Fruit fly (Drosophila melanogaster) whole organism, embryonic: ENCODE measurements around the gene CG43389.
A peak's percentile ranks its signal among the peaks of the same experiment; 100 is the strongest.

Experiments
- Aef1 ChIP-seq: fragments of 200-800 bp; sonication (Bioruptor generic); IDR thresholded peaks from 3 replicates; pipeline ENCODE4 v1.3.6; 2022; ENCODE audit warnings: missing biosample characterization, missing genetic modification characterization
- Atf6 ChIP-seq: fragments of 200-800 bp; sonication (Bioruptor generic); IDR thresholded peaks from 2 replicates; pipeline ENCODE4 v1.3.6; 2022; ENCODE audit warnings: missing biosample characterization, missing genetic modification characterization
- Bgb ChIP-seq: fragments of 200-800 bp; sonication (Bioruptor generic); IDR thresholded peaks from 2 replicates; pipeline ENCODE4 v1.3.6; 2022; ENCODE audit warnings: missing biosample characterization, missing genetic modification characterization; ENCODE audit not compliant: partially characterized antibody
- CG10209 ChIP-seq: fragments of 200-800 bp; sonication (Bioruptor generic); optimal IDR thresholded peaks from 3 replicates; lab custom pipeline; 2017; ENCODE audit warnings: missing biosample characterization, mild to moderate bottlenecking, missing genetic modification characterization, missing genetic modification reagents
- CG11085 ChIP-seq: fragments of 200-800 bp; sonication (Bioruptor generic); IDR thresholded peaks from 2 replicates; pipeline ENCODE4 v1.3.6; 2022; ENCODE audit warnings: missing biosample characterization, missing genetic modification characterization
- CG11695 ChIP-seq: fragments of 200-800 bp; sonication (Bioruptor generic); IDR thresholded peaks from 3 replicates; pipeline ENCODE4 v1.3.6; 2022; ENCODE audit warnings: missing biosample characterization, missing genetic modification characterization
- CG12942 ChIP-seq: fragments of 200-800 bp; sonication (Bioruptor generic); optimal IDR thresholded peaks from 3 replicates; lab custom pipeline; 2016; ENCODE audit warnings: missing biosample characterization, missing genetic modification characterization
- CG13123 ChIP-seq: fragments of 200-800 bp; sonication (Bioruptor generic); optimal IDR thresholded peaks from 2 replicates; lab custom pipeline; 2016; ENCODE audit warnings: missing biosample characterization, missing genetic modification characterization
- CG31365 ChIP-seq: fragments of 200-800 bp; sonication (Bioruptor generic); optimal IDR thresholded peaks from 2 replicates; lab custom pipeline; 2018; ENCODE audit warnings: missing biosample characterization, mild to moderate bottlenecking, missing genetic modification characterization
- CG43689 ChIP-seq: fragments of 200-800 bp; sonication (Bioruptor generic); IDR thresholded peaks from 2 replicates; pipeline ENCODE4 v1.3.6; 2022; ENCODE audit warnings: missing biosample characterization, missing genetic modification characterization
- CG4617 ChIP-seq: fragments of 200-800 bp; sonication (Bioruptor generic); optimal IDR thresholded peaks from 3 replicates; lab custom pipeline; 2016; ENCODE audit warnings: missing biosample characterization, missing genetic modification characterization, borderline replicate concordance
- CG6689 ChIP-seq: fragments of 200-800 bp; sonication (Bioruptor generic); IDR thresholded peaks from 2 replicates; pipeline ENCODE4 v1.3.6; 2022; ENCODE audit warnings: missing biosample characterization, missing genetic modification characterization
- CG7839 ChIP-seq: fragments of 200-800 bp; sonication (Bioruptor generic); optimal IDR thresholded peaks from 3 replicates; lab custom pipeline; 2018; ENCODE audit warnings: missing biosample characterization, mild to moderate bottlenecking, missing genetic modification characterization, moderate library complexity
- CG9609 ChIP-seq: fragments of 200-800 bp; sonication (Bioruptor generic); optimal IDR thresholded peaks from 3 replicates; lab custom pipeline; 2016; ENCODE audit warnings: missing biosample characterization, missing genetic modification characterization
- CG9797 ChIP-seq: fragments of 200-800 bp; sonication (Bioruptor generic); optimal IDR thresholded peaks from 3 replicates; lab custom pipeline; 2018; ENCODE audit warnings: missing biosample characterization, mild to moderate bottlenecking, missing genetic modification characterization
- CoRest ChIP-seq: fragments of 200-800 bp; sonication (Bioruptor generic); optimal IDR thresholded peaks from 3 replicates; lab custom pipeline; 2018; ENCODE audit warnings: missing biosample characterization, mild to moderate bottlenecking, missing genetic modification characterization, moderate library complexity
- Dad ChIP-seq: fragments of 200-800 bp; sonication (Bioruptor generic); optimal IDR thresholded peaks from 3 replicates; lab custom pipeline; 2016; ENCODE audit warnings: missing biosample characterization, missing genetic modification characterization
- Dek ChIP-seq: fragments of 200-800 bp; sonication (Bioruptor generic); optimal IDR thresholded peaks from 3 replicates; lab custom pipeline; 2019; ENCODE audit warnings: missing biosample characterization, mild to moderate bottlenecking, missing genetic modification characterization, moderate library complexity
- Dip2 ChIP-seq: fragments of 200-800 bp; sonication (Bioruptor generic); IDR thresholded peaks from 2 replicates; pipeline ENCODE4 v1.3.6; 2022; ENCODE audit warnings: missing biosample characterization, missing genetic modification characterization
- Dip3 ChIP-seq: fragments of 200-800 bp; sonication (Bioruptor generic); optimal IDR thresholded peaks from 3 replicates; lab custom pipeline; 2016; ENCODE audit warnings: missing biosample characterization, missing genetic modification characterization
- Eip74EF ChIP-seq, 2 experiments: fragments of 200-800 bp in 1 of 2; fragments of >200 bp in 1 of 2; sonication (Bioruptor generic) in 1 of 2; optimal IDR thresholded peaks; 2 replicates each; lab custom pipeline; 2017 to 2019; ENCODE audit warnings: missing biosample characterization in 2 of 2, missing genetic modification characterization in 2 of 2, mild to moderate bottlenecking in 1 of 2, moderate library complexity in 1 of 2
- Hmr ChIP-seq: fragments of 200-800 bp; sonication (Bioruptor generic); optimal IDR thresholded peaks from 3 replicates; lab custom pipeline; 2017; ENCODE audit warnings: mild to moderate bottlenecking, missing biosample characterization, missing genetic modification reagents, missing genetic modification characterization
- MTF-1 ChIP-seq: fragments of 200-800 bp; sonication (Bioruptor generic); optimal IDR thresholded peaks from 2 replicates; lab custom pipeline; 2018; ENCODE audit warnings: missing biosample characterization, mild to moderate bottlenecking, missing genetic modification characterization, borderline replicate concordance
- NC2α ChIP-seq: fragments of 200-800 bp; sonication (Bioruptor generic); optimal IDR thresholded peaks from 2 replicates; lab custom pipeline; 2016; ENCODE audit warnings: missing biosample characterization, missing genetic modification characterization
- Taf1 ChIP-seq: fragments of 200-800 bp; sonication (Bioruptor generic); IDR thresholded peaks from 2 replicates; pipeline ENCODE4 v1.3.6; 2022; ENCODE audit warnings: missing biosample characterization, missing genetic modification characterization
- ase ChIP-seq: fragments of 200-800 bp; sonication (Bioruptor generic); IDR thresholded peaks from 3 replicates; pipeline ENCODE4 v1.3.6; 2022; ENCODE audit warnings: missing biosample characterization, missing genetic modification characterization
- bigmax ChIP-seq: fragments of 200-800 bp; sonication (Bioruptor generic); optimal IDR thresholded peaks from 2 replicates; lab custom pipeline; 2018; ENCODE audit warnings: missing biosample characterization, mild to moderate bottlenecking, missing genetic modification characterization
- bsh ChIP-seq, 2 experiments: fragments of 200-800 bp; sonication (Bioruptor generic); optimal IDR thresholded peaks; 2 replicates each; lab custom pipeline; 2017 to 2018; ENCODE audit warnings: mild to moderate bottlenecking in 2 of 2, missing biosample characterization in 2 of 2, missing genetic modification characterization in 2 of 2, moderate library complexity in 1 of 2
- corto ChIP-seq: fragments of 200-800 bp; sonication (Bioruptor generic); optimal IDR thresholded peaks from 2 replicates; lab custom pipeline; 2016; ENCODE audit warnings: missing biosample characterization, mild to moderate bottlenecking, missing genetic modification characterization, moderate library complexity
- crol ChIP-seq: fragments of 200-800 bp; sonication (Bioruptor generic); IDR thresholded peaks from 2 replicates; pipeline ENCODE4 v1.3.6; 2022; ENCODE audit warnings: missing biosample characterization, missing genetic modification characterization
- cwo ChIP-seq: fragments of 200-800 bp; sonication (Bioruptor generic); optimal IDR thresholded peaks from 3 replicates; lab custom pipeline; 2017; ENCODE audit warnings: missing biosample characterization, missing genetic modification characterization, mild to moderate bottlenecking, moderate library complexity, missing genetic modification reagents
- exex ChIP-seq: fragments of 200-800 bp; sonication (Bioruptor generic); optimal IDR thresholded peaks from 4 replicates; lab custom pipeline; 2018; ENCODE audit warnings: missing biosample characterization, mild to moderate bottlenecking, missing genetic modification characterization, moderate library complexity
- gem ChIP-seq: fragments of 200-800 bp; sonication (Bioruptor generic); optimal IDR thresholded peaks from 2 replicates; lab custom pipeline; 2019; ENCODE audit warnings: missing biosample characterization, mild to moderate bottlenecking, missing genetic modification characterization, moderate library complexity
- ind ChIP-seq: fragments of 200-800 bp; sonication (Bioruptor generic); optimal IDR thresholded peaks from 3 replicates; lab custom pipeline; 2016; ENCODE audit warnings: missing biosample characterization, missing genetic modification characterization
- mirr ChIP-seq: fragments of 200-800 bp; sonication (Bioruptor generic); optimal IDR thresholded peaks from 3 replicates; lab custom pipeline; 2018; ENCODE audit warnings: missing biosample characterization, mild to moderate bottlenecking, missing genetic modification characterization
- nmo ChIP-seq: fragments of 200-800 bp; sonication (Bioruptor generic); optimal IDR thresholded peaks from 2 replicates; lab custom pipeline; 2018; ENCODE audit warnings: missing biosample characterization, mild to moderate bottlenecking, missing genetic modification characterization, moderate library complexity
- pan ChIP-seq, 4 experiments: fragments of >200 bp in 3 of 4; fragments of 200-800 bp in 1 of 4; sonication (Bioruptor generic) in 1 of 4; optimal IDR thresholded peaks in 3 of 4; IDR thresholded peaks in 1 of 4; 2 replicates each; pipeline versions ENCODE4 v1.3.6 to Lab custom; 2017 to 2022; ENCODE audit warnings: missing biosample characterization in 2 of 4, missing genetic modification characterization in 2 of 4, mixed read lengths in 1 of 4
- sug ChIP-seq: fragments of 200-800 bp; optimal IDR thresholded peaks from 2 replicates; lab custom pipeline; 2019; ENCODE audit warnings: missing biosample characterization, mild to moderate bottlenecking, missing genetic modification characterization, moderate library complexity
- tx ChIP-seq: fragments of 200-800 bp; sonication (Bioruptor generic); optimal IDR thresholded peaks from 2 replicates; lab custom pipeline; 2016; ENCODE audit warnings: missing biosample characterization, missing genetic modification characterization
- vfl ChIP-seq: fragments of 200-800 bp; sonication (Bioruptor generic); optimal IDR thresholded peaks from 2 replicates; lab custom pipeline; 2016; ENCODE audit warnings: missing biosample characterization, missing genetic modification characterization

The CG43389 gene

dm6 chr3L:3249997-3250774 is 2.4 kb downstream of the CG43389 start (continued):
- TF ChIP-seq Atf6 (GFP tag; lab: Robert Waterston, UW) (peak; percentile 86; the same call in 1 of the 2 replicates), CG12942 (GFP tag; lab: Kevin White, UChicago) (peak; percentile 94), vfl (GFP tag; lab: Kevin White, UChicago) (peak; percentile 85), CG9797 (GFP tag; lab: Kevin White, UChicago) (peak; percentile 18), Dad (GFP tag; lab: Kevin White, UChicago) (peak; percentile 93), CG11085 (GFP tag; lab: Robert Waterston, UW) (peak; percentile 72; the same call in 1 of the 2 replicates), MTF-1 (GFP tag; lab: Kevin White, UChicago) (peak; percentile 38), tx (GFP tag; lab: Kevin White, UChicago) (peak; percentile 95), CG13123 (GFP tag; lab: Kevin White, UChicago) (peak; percentile 85), ind (GFP tag; lab: Kevin White, UChicago) (peak; percentile 95), Aef1 (GFP tag; lab: Robert Waterston, UW) (peak; percentile 79), NC2α (GFP tag; lab: Kevin White, UChicago) (peak; percentile 92), cwo (peak; percentile 90), Hmr (GFP tag; lab: Kevin White, UChicago) (peak; percentile 94), Eip74EF (GFP tag; optimal IDR thresholded peaks at IDR 0.05; lab: Kevin White, UChicago) (peak in 1 of 2 experiments; percentile 95), Dip2 (GFP tag; lab: Robert Waterston, UW) (no peak), CG9609 (GFP tag; lab: Kevin White, UChicago) (peak; percentile 96), CG10209 (GFP tag; lab: Kevin White, UChicago) (peak; percentile 97), bigmax (GFP tag; lab: Kevin White, UChicago) (no peak)

DNA sequence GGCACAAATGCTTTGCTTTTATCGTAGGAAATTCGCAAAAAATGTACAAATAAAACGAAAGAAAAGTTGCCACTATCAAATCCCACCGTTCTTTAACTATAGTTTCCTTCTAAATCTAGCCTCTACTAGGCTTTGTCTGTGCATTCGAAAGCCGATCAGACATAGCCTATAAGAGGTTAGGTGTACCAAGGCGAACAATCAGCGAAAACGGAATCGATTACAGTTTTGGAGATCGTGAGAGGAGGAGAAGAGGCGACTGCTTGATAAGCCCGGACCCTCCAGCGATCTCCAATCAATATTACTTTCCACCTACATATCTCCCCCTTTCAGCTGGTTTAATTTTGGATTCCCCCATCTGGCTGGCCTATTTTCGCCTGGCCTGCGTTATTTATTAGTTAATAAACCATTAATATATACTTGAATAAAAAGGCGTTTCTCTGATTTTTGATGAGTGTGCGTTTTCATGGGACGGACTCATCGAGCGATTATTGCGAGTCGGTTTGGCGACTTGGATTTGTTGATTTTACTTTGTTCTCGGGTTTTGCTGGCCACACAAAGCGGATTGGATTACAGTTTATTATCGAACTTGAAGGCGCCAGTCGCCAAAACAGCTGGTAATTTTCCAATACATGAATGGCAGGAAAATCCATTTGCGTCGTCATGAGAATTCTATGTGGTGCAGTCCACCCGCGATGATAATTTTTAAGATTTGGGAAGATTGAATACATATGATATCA is 3.3 kb downstream of the CG43389 start:
- no peak for TF ChIP-seq Dip3
- no peak for TF ChIP-seq Taf1 (GFP tag; lab: Robert Waterston, UW)
- peak; percentile 7 for TF ChIP-seq exex (tag; lab: Kevin White, UChicago)
- TF ChIP-seq corto (GFP tag; lab: Kevin White, UChicago) = peak; percentile 37
- no peak for TF ChIP-seq ase (GFP tag; lab: Robert Waterston, UW)
- TF ChIP-seq CG43689 (GFP tag; lab: Robert Waterston, UW) = no peak
- TF ChIP-seq, all 482 proteins: peak for 2

DNA sequence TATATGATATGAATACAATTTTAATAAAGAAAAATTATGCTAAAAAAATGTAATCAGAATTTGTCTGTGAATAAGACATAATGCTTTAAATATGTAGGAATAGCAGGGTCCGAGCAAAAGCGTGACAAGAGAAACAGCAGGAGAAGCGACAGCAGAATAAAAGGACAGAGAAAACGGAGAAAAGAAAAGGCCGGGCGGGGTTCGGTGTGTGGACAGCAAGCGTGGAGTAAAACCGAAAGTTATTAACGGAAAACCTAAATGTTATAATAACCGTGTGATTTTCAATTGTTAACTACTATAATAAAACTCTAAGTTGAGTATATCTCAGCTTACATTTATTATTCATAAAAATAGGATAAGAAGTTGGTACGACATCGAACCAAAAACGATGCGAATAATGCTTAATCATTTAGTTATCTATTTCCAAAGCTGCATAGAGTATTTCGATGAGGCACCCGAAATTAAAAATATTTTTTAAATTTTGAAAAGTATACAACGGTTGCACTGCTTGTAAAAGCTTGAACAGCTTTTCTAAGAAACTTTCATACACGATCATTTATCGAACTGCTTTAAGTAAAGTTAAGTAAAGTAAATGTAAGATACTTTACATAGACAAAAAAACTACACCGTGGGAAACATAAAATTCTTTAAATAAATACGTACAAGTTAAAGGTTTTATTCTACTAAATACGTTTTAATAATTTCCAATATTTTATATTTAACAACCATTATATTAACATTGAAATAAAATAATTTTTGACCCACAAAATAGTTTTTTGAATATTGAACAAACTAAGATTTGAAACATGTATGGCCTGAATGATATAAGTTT is 4.1 kb downstream of the CG43389 start:
- TF ChIP-seq sug (tag; lab: Kevin White, UChicago) = no peak
- TF ChIP-seq CoRest = peak; percentile 7
- no peak for TF ChIP-seq mirr (GFP tag; lab: Kevin White, UChicago)
- no peak for TF ChIP-seq vfl (GFP tag; lab: Kevin White, UChicago)
- peak; percentile 86 for TF ChIP-seq CG31365 (tag; lab: Kevin White, UChicago)
- TF ChIP-seq CG7839 = peak; percentile 17
- no peak for TF ChIP-seq CG4617 (GFP tag; lab: Kevin White, UChicago)
- peak in 1 of 2 experiments; percentile 2 for TF ChIP-seq bsh (GFP tag; optimal IDR thresholded peaks at IDR 0.05; lab: Kevin White, UChicago)
- TF ChIP-seq crol (GFP tag; lab: Robert Waterston, UW) = no peak
- TF ChIP-seq CG11695 (GFP tag; lab: Robert Waterston, UW) = 0 out of 3 replicates have a peak, but pooled peaks have one; percentile 30
- peak; percentile 0 for TF ChIP-seq Dek (tag; lab: Kevin White, UChicago)
- no peak for TF ChIP-seq CG6689 (GFP tag; lab: Robert Waterston, UW)
- TF ChIP-seq pan (optimal IDR thresholded peaks at IDR 0.05; lab: Kevin White, UChicago) = no peak
- peak in 1 of 2 experiments; percentile 21 for TF ChIP-seq pan (GFP tag; optimal IDR thresholded peaks at IDR 0.05 in 1 of 2, IDR thresholded peaks at IDR 0.05 in 1 of 2)
- peak; percentile 3 for TF ChIP-seq nmo
- TF ChIP-seq corto (GFP tag; lab: Kevin White, UChicago) = peak; percentile 64
- TF ChIP-seq gem (tag; lab: Kevin White, UChicago) = peak; percentile 44
- TF ChIP-seq Bgb (GFP tag; lab: Robert Waterston, UW) = 0 out of 2 replicates have a peak, but pooled peaks have one; percentile 47
- TF ChIP-seq cwo = no peak
